Fruit fly (Drosophila melanogaster): Measurements from ENCODE around the gene CG4259.

CG4259 gene

DNA sequence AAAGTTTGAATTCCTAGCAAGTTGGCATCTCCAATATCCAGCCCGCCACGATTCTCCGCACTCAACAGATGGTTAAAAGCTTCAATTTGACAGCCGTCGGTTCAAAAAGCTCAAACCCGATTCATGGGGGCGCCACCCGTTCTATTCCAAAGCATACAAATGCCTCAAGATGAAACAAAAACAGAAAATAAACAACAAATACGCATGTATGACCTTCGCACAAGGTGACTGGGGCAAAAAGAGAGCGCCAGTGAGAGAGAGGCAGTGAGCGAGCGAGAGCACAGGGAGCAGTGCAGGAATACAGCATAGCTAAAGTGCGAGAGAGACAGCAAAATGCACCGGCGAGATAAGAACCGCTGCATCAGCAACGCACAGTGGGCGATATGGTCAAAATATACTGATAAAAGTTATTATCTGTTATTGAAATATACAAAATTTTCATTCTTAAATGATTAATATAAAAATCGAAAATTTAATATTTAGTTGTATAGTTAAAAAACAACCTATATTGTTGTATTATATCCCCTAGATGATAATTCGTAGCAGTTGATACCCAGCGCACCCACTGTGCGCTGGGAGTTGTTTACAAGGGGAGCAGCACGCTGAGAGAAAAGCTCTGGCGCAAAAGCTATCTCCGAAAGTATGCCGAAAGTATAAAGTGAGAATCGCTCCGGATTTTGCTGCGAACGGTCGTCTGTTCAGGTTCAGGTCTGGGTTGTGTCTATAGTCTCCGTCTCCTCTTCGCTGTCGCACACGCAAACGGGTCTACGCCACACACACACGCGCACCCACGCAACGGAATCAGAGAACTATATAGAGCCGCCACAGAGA, 1.3 kb upstream of the CG4259 start, which contains the start of gene Glyp (continued):
- TF ChIP-seq Dad (GFP tag; optimal IDR thresholded peaks at IDR 0.05), result peak; percentile 71
- peak; percentile 98 for TF ChIP-seq Hand (GFP tag; optimal IDR thresholded peaks at IDR 0.05)
- peak; percentile 66 for TF ChIP-seq CG17186 (GFP tag; optimal IDR thresholded peaks at IDR 0.05)
- TF ChIP-seq grau (tag; optimal IDR thresholded peaks at IDR 0.05), result peak; percentile 97
- peak; percentile 95 for TF ChIP-seq CG1529 (GFP tag; optimal IDR thresholded peaks at IDR 0.05)
- TF ChIP-seq Lhr (GFP tag; optimal IDR thresholded peaks at IDR 0.05), result peak; percentile 55
- TF ChIP-seq Jarid2 (GFP tag; optimal IDR thresholded peaks at IDR 0.05), result peak; percentile 88
- peak; percentile 45 for TF ChIP-seq eyg (GFP tag; optimal IDR thresholded peaks at IDR 0.05)
- TF ChIP-seq BtbVII (GFP tag; optimal IDR thresholded peaks at IDR 0.05), result peak; percentile 99
- peak; percentile 76 for TF ChIP-seq Kr (GFP tag; optimal IDR thresholded peaks at IDR 0.05)
- peak; percentile 96 for TF ChIP-seq CG10979 (tag; optimal IDR thresholded peaks at IDR 0.05)
- no peak for TF ChIP-seq usp (GFP tag; optimal IDR thresholded peaks at IDR 0.05)
- peak; percentile 83 for TF ChIP-seq CG4617 (GFP tag; optimal IDR thresholded peaks at IDR 0.05; ENCODE audit: borderline replicate concordance)
- peak; percentile 92 for TF ChIP-seq B-H1 (GFP tag; IDR thresholded peaks at IDR 0.05)
- TF ChIP-seq CG3407 (GFP tag; optimal IDR thresholded peaks at IDR 0.05), result peak; percentile 93
- TF ChIP-seq Chrac-16 (GFP tag; optimal IDR thresholded peaks at IDR 0.05), result peak; percentile 94
- TF ChIP-seq ERR (GFP tag; optimal IDR thresholded peaks at IDR 0.05), result peak; percentile 100
- TF ChIP-seq lola (GFP tag; optimal IDR thresholded peaks at IDR 0.05), result peak in 1 of 3 experiments; percentile 95
- peak; percentile 97 for TF ChIP-seq nmo (GFP tag; optimal IDR thresholded peaks at IDR 0.05)
- TF ChIP-seq Hr3 (GFP tag; optimal IDR thresholded peaks at IDR 0.05), result peak; percentile 97
- peak; percentile 92 for TF ChIP-seq danr (GFP tag; IDR thresholded peaks at IDR 0.05)
- peak; percentile 78 for TF ChIP-seq mirr (GFP tag; optimal IDR thresholded peaks at IDR 0.05)
- peak; percentile 90 for TF ChIP-seq CG1832 (GFP tag; optimal IDR thresholded peaks at IDR 0.05)
- TF ChIP-seq CG5953 (GFP tag; IDR thresholded peaks at IDR 0.05), result peak; percentile 85
- peak; percentile 98 for TF ChIP-seq nau (GFP tag; optimal IDR thresholded peaks at IDR 0.05)
- peak; percentile 10 for TF ChIP-seq crc (GFP tag; optimal IDR thresholded peaks at IDR 0.05)
- TF ChIP-seq HmgD (GFP tag; optimal IDR thresholded peaks at IDR 0.05), result no peak
- TF ChIP-seq CG18011 (GFP tag; optimal IDR thresholded peaks at IDR 0.05), result peak; percentile 91
- no peak for TF ChIP-seq fru (optimal IDR thresholded peaks at IDR 0.05)
- TF ChIP-seq CG6813 (GFP tag; optimal IDR thresholded peaks at IDR 0.05), result peak; percentile 98
- peak; percentile 83 for TF ChIP-seq cato (GFP tag; optimal IDR thresholded peaks at IDR 0.05; ENCODE audit: borderline replicate concordance)
- peak; percentile 95 for TF ChIP-seq CG12942 (GFP tag; optimal IDR thresholded peaks at IDR 0.05)
- peak; percentile 89 for TF ChIP-seq CG11085 (GFP tag; IDR thresholded peaks at IDR 0.05)
- peak; percentile 68 for TF ChIP-seq CG13287 (GFP tag; IDR thresholded peaks at IDR 0.05; ENCODE audit: partially characterized antibody)
- peak; percentile 92 for TF ChIP-seq ewg (GFP tag; optimal IDR thresholded peaks at IDR 0.05)
- TF ChIP-seq CG11504 (tag; optimal IDR thresholded peaks at IDR 0.05), result peak; percentile 97
- peak; percentile 98 for TF ChIP-seq CG11723 (GFP tag; optimal IDR thresholded peaks at IDR 0.05)
- TF ChIP-seq PHDP (tag; optimal IDR thresholded peaks at IDR 0.05), result peak; percentile 99
- peak; percentile 74 for TF ChIP-seq CG11696 (GFP tag; IDR thresholded peaks at IDR 0.05)
- TF ChIP-seq emc (GFP tag; optimal IDR thresholded peaks at IDR 0.05), result peak; percentile 53
- peak; percentile 94 for TF ChIP-seq ranshi (GFP tag; IDR thresholded peaks at IDR 0.05)
- TF ChIP-seq CG14710 (tag; optimal IDR thresholded peaks at IDR 0.05), result peak; percentile 94
- TF ChIP-seq CG9932 (GFP tag; IDR thresholded peaks at IDR 0.05), result peak; percentile 96
- TF ChIP-seq lbe (GFP tag; optimal IDR thresholded peaks at IDR 0.05), result peak; percentile 94
- peak; percentile 95 for TF ChIP-seq Vsx1 (GFP tag; optimal IDR thresholded peaks at IDR 0.05)
- TF ChIP-seq CG13624 (GFP tag; optimal IDR thresholded peaks at IDR 0.05), result peak; percentile 73
- TF ChIP-seq bab2 (GFP tag; optimal IDR thresholded peaks at IDR 0.05), result peak; percentile 73
- TF ChIP-seq CG13296 (GFP tag; optimal IDR thresholded peaks at IDR 0.05), result peak; percentile 98
